Worm (Caenorhabditis elegans) whole organism, late embryonic: ENCODE data around the gene F56C3.1.

Experiments used
- F13H6.1 ChIP-seq: sonication (generic microtip); optimal IDR thresholded peaks from 2 replicates; lab custom pipeline; 2016; ENCODE audit warnings: missing genetic modification characterization, missing compliant biosample characterization
- K02D7.2 ChIP-seq: sonication (generic microtip); optimal IDR thresholded peaks from 2 replicates; lab custom pipeline; 2017; ENCODE audit warnings: mild to moderate bottlenecking, missing genetic modification characterization, missing compliant biosample characterization
- K09A11.1 ChIP-seq: sonication (generic microtip); optimal IDR thresholded peaks from 2 replicates; lab custom pipeline; 2017; ENCODE audit warnings: antibody characterized with exemption, mild to moderate bottlenecking, missing genetic modification characterization, missing compliant biosample characterization; ENCODE audit not compliant: insufficient read depth
- T23F11.4 ChIP-seq: fragments of 200-800 bp; sonication (Bioruptor generic); optimal IDR thresholded peaks from 2 replicates; lab custom pipeline; 2018; ENCODE audit warnings: mild to moderate bottlenecking, missing genetic modification characterization, missing compliant biosample characterization
- ceh-14 ChIP-seq: sonication (generic microtip); optimal IDR thresholded peaks from 2 replicates; lab custom pipeline; 2016; ENCODE audit warnings: missing genotype, missing genetic modification characterization, missing compliant biosample characterization
- ceh-18 ChIP-seq: sonication (generic microtip); optimal IDR thresholded peaks from 2 replicates; lab custom pipeline; 2016; ENCODE audit warnings: missing genetic modification characterization, missing compliant biosample characterization
- ceh-19 ChIP-seq: fragments of 200-800 bp; sonication (Bioruptor generic); optimal IDR thresholded peaks from 2 replicates; lab custom pipeline; 2018; ENCODE audit warnings: mild to moderate bottlenecking, missing genetic modification characterization, missing compliant biosample characterization
- ceh-22 ChIP-seq: sonication (generic microtip); optimal IDR thresholded peaks from 2 replicates; lab custom pipeline; 2017; ENCODE audit warnings: missing biosample characterization, missing genetic modification characterization
- ceh-30 ChIP-seq: fragments of 150-350 bp; optimal IDR thresholded peaks from 2 replicates; lab custom pipeline; 2014; ENCODE audit warnings: missing biosample characterization, missing genetic modification characterization
- ceh-34 ChIP-seq: sonication (generic microtip); optimal IDR thresholded peaks from 2 replicates; lab custom pipeline; 2016; ENCODE audit warnings: mild to moderate bottlenecking, missing genetic modification characterization, missing compliant biosample characterization
- ceh-45 ChIP-seq: fragments of 200-800 bp; sonication (Bioruptor generic); IDR thresholded peaks from 2 replicates; pipeline ENCODE4 v1.3.6; 2022; ENCODE audit warnings: missing genetic modification reagents, missing genetic modification characterization, missing compliant biosample characterization
- dmd-4 ChIP-seq: sonication (generic microtip); optimal IDR thresholded peaks from 2 replicates; lab custom pipeline; 2016; ENCODE audit warnings: borderline replicate concordance, missing genetic modification characterization, missing compliant biosample characterization
- elt-4 ChIP-seq: sonication (generic microtip); optimal IDR thresholded peaks from 2 replicates; lab custom pipeline; 2016; ENCODE audit warnings: missing genetic modification characterization, missing compliant biosample characterization
- fax-1 ChIP-seq: sonication (generic microtip); optimal IDR thresholded peaks from 2 replicates; lab custom pipeline; 2016; ENCODE audit warnings: missing genotype, missing genetic modification characterization, missing compliant biosample characterization
- fkh-10 ChIP-seq: fragments of 150-350 bp; optimal IDR thresholded peaks from 2 replicates; lab custom pipeline; 2014; ENCODE audit warnings: missing biosample characterization, missing genetic modification reagents, missing genetic modification characterization
- fkh-6 ChIP-seq: sonication (generic microtip); optimal IDR thresholded peaks from 2 replicates; lab custom pipeline; 2016; ENCODE audit warnings: missing genetic modification characterization, missing compliant biosample characterization
- gmeb-2 ChIP-seq: sonication (generic microtip); optimal IDR thresholded peaks from 2 replicates; lab custom pipeline; 2016; ENCODE audit warnings: missing genetic modification characterization, inconsistent platforms, missing compliant biosample characterization
- hlh-13 ChIP-seq: fragments of 200-800 bp; sonication (Bioruptor generic); optimal IDR thresholded peaks from 2 replicates; lab custom pipeline; 2018; ENCODE audit warnings: mild to moderate bottlenecking, missing genetic modification characterization, missing compliant biosample characterization
- hlh-15 ChIP-seq: sonication (generic microtip); optimal IDR thresholded peaks from 2 replicates; lab custom pipeline; 2016; ENCODE audit warnings: missing genetic modification characterization, missing compliant biosample characterization
- hlh-30 ChIP-seq: sonication (generic microtip); optimal IDR thresholded peaks from 2 replicates; lab custom pipeline; 2017; ENCODE audit warnings: antibody characterized with exemption, missing genetic modification characterization, missing compliant biosample characterization; ENCODE audit not compliant: insufficient read depth
- hlh-6 ChIP-seq: sonication (generic microtip); optimal IDR thresholded peaks from 2 replicates; lab custom pipeline; 2016; ENCODE audit warnings: missing genotype, missing genetic modification characterization, missing compliant biosample characterization
- hlh-8 ChIP-seq: sonication (generic microtip); optimal IDR thresholded peaks from 2 replicates; lab custom pipeline; 2016; ENCODE audit warnings: missing genotype, missing genetic modification characterization, missing compliant biosample characterization
- lim-6 ChIP-seq: sonication (generic microtip); optimal IDR thresholded peaks from 2 replicates; lab custom pipeline; 2016; ENCODE audit warnings: missing genetic modification characterization, missing compliant biosample characterization
- lin-11 ChIP-seq: fragments of 200-800 bp; sonication (Bioruptor generic); optimal IDR thresholded peaks from 2 replicates; lab custom pipeline; 2018; ENCODE audit warnings: mild to moderate bottlenecking, missing genetic modification characterization, missing compliant biosample characterization
- madf-2 ChIP-seq: sonication (generic microtip); optimal IDR thresholded peaks from 2 replicates; lab custom pipeline; 2017; ENCODE audit warnings: missing genetic modification characterization, missing compliant biosample characterization
- mec-3 ChIP-seq: sonication (generic microtip); optimal IDR thresholded peaks from 2 replicates; lab custom pipeline; 2016; ENCODE audit warnings: borderline replicate concordance, missing genetic modification characterization, missing compliant biosample characterization
- nfya-1 ChIP-seq: sonication (generic microtip); optimal IDR thresholded peaks from 2 replicates; lab custom pipeline; 2017; ENCODE audit warnings: missing genetic modification characterization, mild to moderate bottlenecking, missing compliant biosample characterization, antibody characterized with exemption, moderate library complexity
- nhr-11 ChIP-seq: fragments of 150-350 bp; optimal IDR thresholded peaks from 2 replicates; lab custom pipeline; 2014; ENCODE audit warnings: missing biosample characterization, missing genetic modification characterization
- npax-4 ChIP-seq: sonication (generic microtip); optimal IDR thresholded peaks from 2 replicates; lab custom pipeline; 2016; ENCODE audit warnings: missing genetic modification characterization, missing compliant biosample characterization
- odd-2 ChIP-seq: sonication (generic microtip); optimal IDR thresholded peaks from 2 replicates; lab custom pipeline; 2017; ENCODE audit warnings: antibody characterized with exemption, mild to moderate bottlenecking, missing genetic modification characterization, missing compliant biosample characterization
- pat-9 ChIP-seq: fragments of 200-800 bp; sonication (Bioruptor generic); optimal IDR thresholded peaks from 2 replicates; lab custom pipeline; 2018; ENCODE audit warnings: mild to moderate bottlenecking, missing genetic modification characterization, moderate library complexity, missing compliant biosample characterization
- pha-2 ChIP-seq: sonication (generic microtip); optimal IDR thresholded peaks from 2 replicates; lab custom pipeline; 2017; ENCODE audit warnings: mild to moderate bottlenecking, missing genetic modification characterization, missing compliant biosample characterization
- pha-4 ChIP-seq: fragments of 150-350 bp; optimal IDR thresholded peaks from 2 replicates; lab custom pipeline; 2018; ENCODE audit warnings: missing biosample characterization, missing genetic modification reagents, missing genetic modification characterization
- pqm-1 ChIP-seq: sonication (generic microtip); optimal IDR thresholded peaks from 2 replicates; lab custom pipeline; 2016; ENCODE audit warnings: missing genetic modification characterization, missing compliant biosample characterization
- ref-2 ChIP-seq: sonication (generic microtip); optimal IDR thresholded peaks from 2 replicates; lab custom pipeline; 2016; ENCODE audit warnings: missing genetic modification characterization, missing compliant biosample characterization
- rnt-1 ChIP-seq: sonication (generic microtip); optimal IDR thresholded peaks from 2 replicates; lab custom pipeline; 2016; ENCODE audit warnings: missing genetic modification characterization, missing compliant biosample characterization
- sdc-2 ChIP-seq: sonication (generic microtip); optimal IDR thresholded peaks from 2 replicates; lab custom pipeline; 2016; ENCODE audit warnings: missing genotype, missing genetic modification characterization, missing compliant biosample characterization
- sox-2 ChIP-seq: fragments of 200-800 bp; sonication (Bioruptor generic); IDR thresholded peaks from 2 replicates; pipeline ENCODE4 v1.3.6; 2022; ENCODE audit warnings: missing genetic modification reagents, missing genetic modification characterization, missing compliant biosample characterization
- tbx-2 ChIP-seq: sonication (generic microtip); optimal IDR thresholded peaks from 2 replicates; lab custom pipeline; 2016; ENCODE audit warnings: missing genetic modification characterization, missing compliant biosample characterization
- tbx-7 ChIP-seq: sonication (generic microtip); optimal IDR thresholded peaks from 2 replicates; lab custom pipeline; 2016; ENCODE audit warnings: missing genotype, missing genetic modification characterization, missing compliant biosample characterization
- unc-42 ChIP-seq: sonication (generic microtip); optimal IDR thresholded peaks from 2 replicates; lab custom pipeline; 2016; ENCODE audit warnings: missing genotype, missing genetic modification characterization, missing compliant biosample characterization
- unc-55 ChIP-seq: sonication (generic microtip); optimal IDR thresholded peaks from 2 replicates; lab custom pipeline; 2017; ENCODE audit warnings: missing biosample characterization, missing genetic modification reagents, missing genetic modification characterization
- unc-86 ChIP-seq: sonication (generic microtip); optimal IDR thresholded peaks from 2 replicates; lab custom pipeline; 2016; ENCODE audit warnings: missing genetic modification characterization, missing compliant biosample characterization
- ztf-16 ChIP-seq: sonication (generic microtip); optimal IDR thresholded peaks from 2 replicates; lab custom pipeline; 2017; ENCODE audit warnings: missing genetic modification characterization, missing compliant biosample characterization

F56C3.1 gene

ce11 chrX:1379391-1379790, 7.7 kb upstream of the F56C3.1 start (continued):
- no peak for TF ChIP-seq pha-4 (tag; lab: Kevin White, UChicago)
- peak; percentile 57; the same call in 1 of the 2 replicates for TF ChIP-seq sox-2 (GFP tag; lab: Robert Waterston, UW)
- peak; percentile 84 for TF ChIP-seq ref-2
- peak; percentile 17 for TF ChIP-seq unc-42
- peak; percentile 79 for TF ChIP-seq dmd-4 (tag; lab: Kevin White, UChicago)
- peak; percentile 76 for TF ChIP-seq lin-11 (tag; lab: Kevin White, UChicago)
- peak; percentile 89 for TF ChIP-seq ceh-34 (tag; lab: Kevin White, UChicago)
- peak; percentile 80 for TF ChIP-seq tbx-2 (tag; lab: Kevin White, UChicago)
- peak; percentile 77 for TF ChIP-seq nfya-1
- TF ChIP-seq tbx-7 (tag; lab: Kevin White, UChicago), result peak; percentile 53
- TF ChIP-seq unc-86, result peak; percentile 77
- TF ChIP-seq ceh-18 (tag; lab: Kevin White, UChicago), result peak; percentile 76
- TF ChIP-seq fkh-10, result peak; percentile 16
- TF ChIP-seq npax-4 (tag; lab: Kevin White, UChicago), result peak; percentile 53
- peak; percentile 56 for TF ChIP-seq hlh-8 (tag; lab: Kevin White, UChicago)
- TF ChIP-seq K09A11.1, result no peak
- peak; percentile 60 for TF ChIP-seq T23F11.4 (GFP tag; lab: Kevin White, UChicago)
- TF ChIP-seq ceh-45 (GFP tag; lab: Robert Waterston, UW), result peak; percentile 72
- peak; percentile 57 for TF ChIP-seq ceh-14 (tag; lab: Kevin White, UChicago)
- TF ChIP-seq ztf-16 (tag; lab: Kevin White, UChicago), result peak; percentile 84
- peak; percentile 80 for TF ChIP-seq pat-9 (tag; lab: Kevin White, UChicago)
- TF ChIP-seq hlh-13 (GFP tag; lab: Kevin White, UChicago), result peak; percentile 80
- no peak for TF ChIP-seq mec-3 (tag; lab: Kevin White, UChicago)
- TF ChIP-seq ceh-30 (tag; lab: Kevin White, UChicago), result peak; percentile 17
- TF ChIP-seq rnt-1 (tag; lab: Kevin White, UChicago), result peak; percentile 85
- TF ChIP-seq lim-6 (tag; lab: Kevin White, UChicago), result peak; percentile 79
- peak; percentile 80 for TF ChIP-seq elt-4 (tag; lab: Kevin White, UChicago)
- peak; percentile 1 for TF ChIP-seq odd-2 (tag; lab: Kevin White, UChicago)
- peak; percentile 89 for TF ChIP-seq hlh-6 (tag; lab: Kevin White, UChicago)
- peak; percentile 85 for TF ChIP-seq gmeb-2 (tag; lab: Kevin White, UChicago)
- TF ChIP-seq ceh-22 (tag; lab: Kevin White, UChicago), result no peak
- TF ChIP-seq hlh-30 (tag; lab: Kevin White, UChicago), result peak; percentile 34
- TF ChIP-seq fkh-6, result peak; percentile 78
- peak; percentile 58 for TF ChIP-seq F13H6.1 (tag; lab: Kevin White, UChicago)
- TF ChIP-seq nhr-11 (tag; lab: Kevin White, UChicago), result no peak
- TF ChIP-seq hlh-15, result peak; percentile 61
- TF ChIP-seq pqm-1 (tag; lab: Kevin White, UChicago), result peak; percentile 66
- peak; percentile 97 for TF ChIP-seq sdc-2 (tag; lab: Kevin White, UChicago)
- peak; percentile 82 for TF ChIP-seq madf-2 (tag; lab: Kevin White, UChicago)
- TF ChIP-seq fax-1 (tag; lab: Kevin White, UChicago), result peak; percentile 65
- TF ChIP-seq K02D7.2 (tag; lab: Kevin White, UChicago), result peak; percentile 77
- TF ChIP-seq unc-55 (GFP tag; lab: Kevin White, UChicago), result no peak
- peak; percentile 81 for TF ChIP-seq pha-2
- peak; percentile 90 for TF ChIP-seq ceh-19
